Fruit fly (Drosophila melanogaster) whole organism, prepupa: ENCODE measurements around the gene Nep1.
A peak's percentile ranks its signal among the peaks of the same experiment; 100 is the strongest.

Experiments
- CG10631 ChIP-seq: fragments of 200-800 bp; sonication (Bioruptor generic); optimal IDR thresholded peaks from 2 replicates; lab custom pipeline; 2016; ENCODE audit warnings: missing biosample characterization, missing genetic modification characterization
- CG10669 ChIP-seq: fragments of 200-800 bp; sonication (Bioruptor generic); optimal IDR thresholded peaks from 3 replicates; lab custom pipeline; 2018; ENCODE audit warnings: missing biosample characterization, mild to moderate bottlenecking, missing genetic modification characterization, moderate library complexity
- CG11294 ChIP-seq: fragments of 200-800 bp; sonication (Bioruptor generic); IDR thresholded peaks from 2 replicates; pipeline ENCODE4 v1.3.6; 2022; ENCODE audit warnings: missing biosample characterization, missing genetic modification characterization
- CG15336 ChIP-seq: fragments of 200-800 bp; sonication (Bioruptor generic); IDR thresholded peaks from 2 replicates; pipeline ENCODE4 v1.3.6; 2022; ENCODE audit warnings: missing biosample characterization, missing genetic modification characterization
- CG1621 ChIP-seq: fragments of 200-800 bp; sonication (Bioruptor generic); optimal IDR thresholded peaks from 3 replicates; lab custom pipeline; 2018; ENCODE audit warnings: missing biosample characterization, mild to moderate bottlenecking, missing genetic modification characterization
- CG3032 ChIP-seq: fragments of 200-800 bp; optimal IDR thresholded peaks from 2 replicates; lab custom pipeline; 2019; ENCODE audit warnings: missing biosample characterization, mild to moderate bottlenecking, missing genetic modification characterization, moderate library complexity
- CG32006 ChIP-seq: fragments of 200-800 bp; sonication (Bioruptor generic); optimal IDR thresholded peaks from 3 replicates; lab custom pipeline; 2017; ENCODE audit warnings: missing biosample characterization, mild to moderate bottlenecking, missing genetic modification characterization
- CG34406 ChIP-seq: fragments of 200-800 bp; sonication (Bioruptor generic); optimal IDR thresholded peaks from 3 replicates; lab custom pipeline; 2016; ENCODE audit warnings: missing biosample characterization, missing genetic modification characterization
- CG4318 ChIP-seq: fragments of 200-800 bp; sonication (Bioruptor generic); optimal IDR thresholded peaks from 3 replicates; lab custom pipeline; 2017; ENCODE audit warnings: missing biosample characterization, mild to moderate bottlenecking, missing genetic modification characterization
- CG6276 ChIP-seq: fragments of 200-800 bp; sonication (Bioruptor generic); optimal IDR thresholded peaks from 2 replicates; lab custom pipeline; 2017; ENCODE audit warnings: missing biosample characterization, mild to moderate bottlenecking, missing genetic modification characterization
- CG6854 ChIP-seq: fragments of 200-800 bp; sonication (Bioruptor generic); optimal IDR thresholded peaks from 2 replicates; lab custom pipeline; 2017; ENCODE audit warnings: missing biosample characterization, mild to moderate bottlenecking, missing genetic modification characterization
- CG8119 ChIP-seq: fragments of 200-800 bp; sonication (Bioruptor generic); IDR thresholded peaks from 3 replicates; pipeline ENCODE4 v1.3.6; 2022; ENCODE audit warnings: missing biosample characterization, missing genetic modification characterization
- Eip78C ChIP-seq: fragments of 200-800 bp; sonication (Bioruptor generic); peaks from one replicate; lab custom pipeline; 2016; ENCODE audit warnings: missing biosample characterization, missing genetic modification characterization
- Eip93F ChIP-seq: fragments of 200-800 bp; sonication (Bioruptor generic); optimal IDR thresholded peaks from 2 replicates; lab custom pipeline; 2016; ENCODE audit warnings: missing biosample characterization, mild to moderate bottlenecking, missing genetic modification characterization
- Ets96B ChIP-seq: fragments of 200-800 bp; optimal IDR thresholded peaks from 2 replicates; lab custom pipeline; 2019; ENCODE audit warnings: missing biosample characterization, mild to moderate bottlenecking, missing genetic modification characterization, moderate library complexity
- Gug ChIP-seq: fragments of 200-800 bp; sonication (Bioruptor generic); IDR thresholded peaks from 2 replicates; pipeline ENCODE4 v1.3.6; 2022; ENCODE audit warnings: missing biosample characterization, missing genetic modification characterization
- Hr38 ChIP-seq: sonication (Bioruptor generic); optimal IDR thresholded peaks from 2 replicates; lab custom pipeline; 2016; ENCODE audit warnings: missing biosample characterization, missing genetic modification characterization
- Hr39 ChIP-seq: fragments of 200-800 bp; sonication (Bioruptor generic); optimal IDR thresholded peaks from 2 replicates; lab custom pipeline; 2016; ENCODE audit warnings: missing biosample characterization, missing genetic modification characterization
- Hr4 ChIP-seq: fragments of 200-800 bp; sonication (Bioruptor generic); optimal IDR thresholded peaks from 3 replicates; lab custom pipeline; 2016; ENCODE audit warnings: missing biosample characterization, missing genetic modification characterization
- Lpt ChIP-seq: fragments of 200-800 bp; sonication (Bioruptor generic); optimal IDR thresholded peaks from 3 replicates; lab custom pipeline; 2016; ENCODE audit warnings: missing biosample characterization, missing genetic modification characterization
- Met ChIP-seq: fragments of 200-800 bp; sonication (Bioruptor generic); optimal IDR thresholded peaks from 3 replicates; lab custom pipeline; 2016; ENCODE audit warnings: missing biosample characterization, missing genetic modification characterization
- OdsH ChIP-seq: fragments of 200-800 bp; sonication (Bioruptor generic); optimal IDR thresholded peaks from 3 replicates; lab custom pipeline; 2016; ENCODE audit warnings: missing biosample characterization, missing genetic modification characterization
- Smox ChIP-seq: fragments of 200-800 bp; sonication (Bioruptor generic); optimal IDR thresholded peaks from 3 replicates; lab custom pipeline; 2016; ENCODE audit warnings: missing biosample characterization, missing genetic modification characterization
- Sox102F ChIP-seq: fragments of 200-800 bp; sonication (Bioruptor generic); optimal IDR thresholded peaks from 2 replicates; lab custom pipeline; 2016; ENCODE audit warnings: missing biosample characterization, mild to moderate bottlenecking, missing genetic modification characterization
- Sox14 ChIP-seq: fragments of 200-800 bp; sonication (Bioruptor generic); optimal IDR thresholded peaks from 3 replicates; lab custom pipeline; 2016; ENCODE audit warnings: missing biosample characterization, missing genetic modification characterization
- acj6 ChIP-seq: fragments of 200-800 bp; sonication (Bioruptor generic); optimal IDR thresholded peaks from 3 replicates; lab custom pipeline; 2016; ENCODE audit warnings: missing biosample characterization, missing genetic modification characterization
- dac ChIP-seq: fragments of 200-800 bp; sonication (Bioruptor generic); optimal IDR thresholded peaks from 2 replicates; lab custom pipeline; 2017; ENCODE audit warnings: missing biosample characterization, mild to moderate bottlenecking, missing genetic modification characterization
- eg ChIP-seq: fragments of 200-800 bp; sonication (Bioruptor generic); IDR thresholded peaks from 3 replicates; pipeline ENCODE4 v1.3.6; 2022; ENCODE audit warnings: missing biosample characterization, missing genetic modification characterization
- esn ChIP-seq: fragments of 200-800 bp; sonication (Bioruptor generic); optimal IDR thresholded peaks from 2 replicates; lab custom pipeline; 2016; ENCODE audit warnings: missing biosample characterization, mild to moderate bottlenecking, missing genetic modification characterization, moderate library complexity
- fd59A ChIP-seq: fragments of 200-800 bp; sonication (Bioruptor generic); optimal IDR thresholded peaks from 2 replicates; lab custom pipeline; 2017; ENCODE audit warnings: missing biosample characterization, mild to moderate bottlenecking, missing genetic modification characterization, missing genetic modification reagents
- fkh ChIP-seq: fragments of 200-800 bp; sonication (Bioruptor generic); optimal IDR thresholded peaks from 3 replicates; lab custom pipeline; 2017; ENCODE audit warnings: missing biosample characterization, mild to moderate bottlenecking, missing genetic modification characterization, moderate library complexity
- lz ChIP-seq: fragments of 200-800 bp; sonication (Bioruptor generic); optimal IDR thresholded peaks from 3 replicates; lab custom pipeline; 2016; ENCODE audit warnings: missing biosample characterization, missing genetic modification characterization
- net ChIP-seq: fragments of 200-800 bp; sonication (Bioruptor generic); optimal IDR thresholded peaks from 3 replicates; lab custom pipeline; 2016; ENCODE audit warnings: missing biosample characterization, missing genetic modification characterization
- pdm3 ChIP-seq: fragments of 200-800 bp; sonication (Bioruptor generic); optimal IDR thresholded peaks from 3 replicates; lab custom pipeline; 2016; ENCODE audit warnings: missing biosample characterization, missing genetic modification characterization
- salr ChIP-seq, 2 experiments: fragments of 200-800 bp; sonication (Bioruptor generic); optimal IDR thresholded peaks; 3 replicates each; lab custom pipeline; 2016 to 2018; ENCODE audit warnings: missing biosample characterization in 2 of 2, missing genetic modification characterization in 2 of 2, mild to moderate bottlenecking in 1 of 2
- svp ChIP-seq: fragments of 200-800 bp; sonication (Bioruptor generic); peaks from one replicate; lab custom pipeline; 2016; ENCODE audit warnings: missing biosample characterization, missing genetic modification characterization
- topi ChIP-seq: fragments of 200-800 bp; sonication (Bioruptor generic); optimal IDR thresholded peaks from 3 replicates; lab custom pipeline; 2016; ENCODE audit warnings: missing biosample characterization, missing genetic modification characterization
- vri ChIP-seq: fragments of 200-800 bp; sonication (Bioruptor generic); optimal IDR thresholded peaks from 3 replicates; lab custom pipeline; 2016; ENCODE audit warnings: missing biosample characterization, mild to moderate bottlenecking, missing genetic modification characterization

The Nep1 gene

DNA sequence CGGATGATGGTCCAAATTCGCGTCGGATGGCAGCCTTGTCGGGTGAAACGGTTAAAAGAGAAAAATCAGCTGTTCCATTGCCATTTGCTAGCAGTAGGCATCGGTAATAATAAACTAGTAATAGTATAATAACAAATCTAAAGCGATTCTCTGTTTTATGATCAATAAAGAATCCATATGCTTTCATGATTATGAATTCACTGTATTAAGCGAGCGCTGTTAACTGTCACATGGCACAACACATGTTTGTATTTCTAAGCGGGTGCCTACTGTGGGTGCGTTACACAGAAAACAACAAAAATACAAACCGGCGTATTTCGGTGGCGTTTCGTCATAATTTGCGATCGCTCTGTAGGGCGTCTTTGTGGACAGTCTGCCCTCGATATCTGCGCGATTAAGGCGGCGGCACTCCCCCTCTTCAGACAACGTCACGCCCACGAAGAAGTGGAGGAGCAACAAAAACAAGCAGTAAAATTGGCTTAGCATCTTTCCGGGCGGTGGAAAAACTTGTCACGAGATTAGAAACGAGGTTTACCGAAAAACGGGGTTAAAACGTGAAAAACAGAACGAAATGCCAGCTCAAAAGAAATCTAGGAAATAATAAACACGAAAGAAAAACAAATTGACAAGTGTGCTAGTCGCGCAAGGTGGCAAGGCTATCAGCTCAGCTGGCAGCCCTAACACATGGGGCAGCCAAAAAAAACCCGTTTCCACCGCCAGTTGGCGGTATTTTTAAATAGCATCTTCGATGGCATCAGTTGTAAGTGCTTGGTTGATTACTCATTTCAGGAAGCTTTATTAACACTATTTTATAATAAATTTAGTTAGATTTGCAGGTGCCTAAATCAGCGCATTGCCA is at the start of gene Nep1, which contains the start of gene Mipp2 (continued):
- peak; percentile 46 for TF ChIP-seq Sox102F (GFP tag; lab: Kevin White, UChicago)
- peak; percentile 57 for TF ChIP-seq lz (GFP tag; lab: Kevin White, UChicago)
- TF ChIP-seq Met, result peak; percentile 64
- TF ChIP-seq CG3032, result peak; percentile 23
- peak; percentile 42 for TF ChIP-seq Hr39 (GFP tag; lab: Kevin White, UChicago)
- TF ChIP-seq Eip78C (GFP tag; lab: Kevin White, UChicago), result peak; percentile 87
- TF ChIP-seq Hr4 (GFP tag; lab: Kevin White, UChicago), result peak; percentile 71
- peak; percentile 20 for TF ChIP-seq fkh (GFP tag; lab: Kevin White, UChicago)
- TF ChIP-seq net (GFP tag; lab: Kevin White, UChicago), result peak; percentile 14
- no peak for TF ChIP-seq fd59A (GFP tag; lab: Kevin White, UChicago)

DNA sequence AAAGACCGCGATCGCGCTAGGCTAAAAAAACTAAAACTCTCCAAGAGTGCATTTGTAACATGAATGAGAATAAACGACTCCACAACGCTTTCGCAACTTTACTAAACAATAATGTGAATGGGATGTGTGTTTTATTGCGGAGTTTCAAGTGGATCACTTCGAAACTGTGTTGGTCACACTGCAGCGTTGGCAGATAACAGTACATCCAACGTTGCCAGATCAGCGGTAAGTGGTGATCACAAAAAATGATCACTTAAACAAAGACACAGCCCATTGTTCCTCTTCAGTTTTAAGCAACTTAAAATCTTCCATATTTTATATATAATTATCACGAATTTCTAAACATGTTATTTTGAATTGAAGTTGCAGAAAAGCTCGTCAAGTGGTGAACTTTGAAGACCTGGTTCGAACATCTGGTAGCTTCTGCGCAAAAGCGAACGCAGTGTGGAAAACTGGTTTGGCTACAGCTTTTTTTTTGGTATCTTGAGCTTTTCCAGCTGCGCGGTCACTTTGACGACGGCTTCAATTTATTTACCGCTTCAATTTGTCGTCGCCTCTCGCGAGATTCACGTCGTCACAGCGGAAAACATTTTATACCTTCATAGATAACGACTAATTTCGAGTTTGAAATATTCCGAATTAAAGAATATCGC is 40.6 kb upstream of the Nep1 start, which contains the start of gene CG5921:
Gene CG5921, plus strand, starts transcription at position 547 of the 653 bp plus-strand sequence.
- peak; percentile 13 for TF ChIP-seq Sox102F (GFP tag; lab: Kevin White, UChicago)
- no peak for TF ChIP-seq fkh (GFP tag; lab: Kevin White, UChicago)
- no peak for TF ChIP-seq CG32006
- no peak for TF ChIP-seq CG34406 (GFP tag; lab: Kevin White, UChicago)
- peak; percentile 68 for TF ChIP-seq Eip78C (GFP tag; lab: Kevin White, UChicago)
- TF ChIP-seq CG6854 (GFP tag; lab: Kevin White, UChicago), result no peak
- TF ChIP-seq esn (GFP tag; lab: Kevin White, UChicago), result peak; percentile 16
- peak; percentile 43 for TF ChIP-seq svp (GFP tag; lab: Kevin White, UChicago)
- peak; percentile 29 for TF ChIP-seq Smox (GFP tag; lab: Kevin White, UChicago)

DNA sequence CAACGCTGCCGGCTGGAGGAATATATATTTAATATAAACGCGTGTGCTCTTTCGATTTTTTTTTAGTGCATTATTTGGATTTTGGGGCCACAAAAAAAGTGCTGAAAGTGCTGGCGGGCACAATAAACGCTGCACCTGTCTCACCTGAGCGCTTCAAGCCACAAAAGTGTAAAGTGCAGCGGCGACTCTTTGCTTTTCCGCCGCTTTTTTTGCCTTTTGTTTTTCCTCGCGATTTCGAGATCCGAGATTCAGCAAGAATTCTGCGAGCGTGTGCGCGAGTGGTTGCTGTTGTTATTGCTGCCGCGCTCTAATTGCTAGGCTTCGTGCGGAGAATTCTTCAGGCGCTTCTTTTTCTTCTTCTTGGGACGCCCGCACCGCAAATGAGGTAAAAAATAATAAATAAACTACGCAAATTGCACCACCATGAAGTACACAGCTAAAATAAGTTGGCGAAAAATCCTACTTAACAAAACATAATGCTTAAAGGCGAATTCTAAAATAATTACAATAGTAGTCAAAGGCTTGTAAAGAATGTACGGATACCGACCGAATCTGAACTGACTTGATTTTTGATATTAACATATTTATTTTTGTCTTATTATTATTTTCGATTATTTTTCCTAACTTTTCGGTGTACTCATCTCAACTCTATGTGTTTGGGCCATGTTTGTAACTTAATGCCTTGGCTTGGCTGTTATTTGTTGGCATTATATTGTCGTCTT is 39.9 kb upstream of the Nep1 start:
- no peak for TF ChIP-seq Hr39 (GFP tag; lab: Kevin White, UChicago)
- no peak for TF ChIP-seq CG34406 (GFP tag; lab: Kevin White, UChicago)
- peak; percentile 66; the same call in 1 of the 2 replicates for TF ChIP-seq CG15336 (GFP tag; lab: Robert Waterston, UW)
- peak; percentile 9 for TF ChIP-seq pdm3 (GFP tag; lab: Kevin White, UChicago)
- peak; percentile 0 for TF ChIP-seq Ets96B (tag; lab: Kevin White, UChicago)
- no peak for TF ChIP-seq fd59A (GFP tag; lab: Kevin White, UChicago)
- peak; percentile 4 for TF ChIP-seq OdsH
- TF ChIP-seq svp (GFP tag; lab: Kevin White, UChicago), result peak; percentile 1
- TF ChIP-seq eg (GFP tag; lab: Robert Waterston, UW), result peak; percentile 53; the same call in 2 of the 3 replicates
- TF ChIP-seq CG32006, result peak; percentile 37

DNA sequence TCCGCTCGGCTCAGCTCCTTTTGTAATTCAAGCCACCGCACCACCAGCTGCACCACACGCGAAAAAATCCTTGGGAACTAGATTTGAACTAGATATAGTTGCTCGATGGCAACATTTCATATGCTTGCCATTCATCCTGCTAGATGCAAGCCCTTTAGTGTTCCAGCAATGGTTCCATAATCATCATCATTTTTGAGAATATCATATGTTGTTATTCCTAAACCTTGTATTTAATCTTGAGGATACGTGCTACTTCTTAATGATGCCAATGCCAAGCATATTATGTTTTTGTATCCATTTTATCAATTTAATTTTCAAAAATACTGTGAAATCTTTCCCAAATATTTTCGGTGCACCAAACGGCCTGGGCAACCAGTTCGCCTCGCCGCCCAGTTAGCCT is 38.1 kb upstream of the Nep1 start:
- TF ChIP-seq dac (GFP tag; lab: Kevin White, UChicago), result no peak
- TF ChIP-seq CG8119 (GFP tag; lab: Robert Waterston, UW), result peak; percentile 76; the same call in 2 of the 3 replicates
- TF ChIP-seq CG3032, result no peak
- no peak for TF ChIP-seq CG10669
- TF ChIP-seq OdsH, result peak; percentile 11
- no peak for TF ChIP-seq Eip93F (GFP tag; lab: Kevin White, UChicago)
- peak; percentile 35; the same call in 1 of the 2 replicates for TF ChIP-seq Gug (GFP tag; lab: Robert Waterston, UW)
- peak; percentile 71 for TF ChIP-seq CG32006
- peak; percentile 66 for TF ChIP-seq CG15336 (GFP tag; lab: Robert Waterston, UW)
- TF ChIP-seq Hr4 (GFP tag; lab: Kevin White, UChicago), result peak; percentile 63
- TF ChIP-seq Sox102F (GFP tag; lab: Kevin White, UChicago), result no peak
- peak; percentile 25 for TF ChIP-seq acj6
- TF ChIP-seq Hr38, result no peak
- TF ChIP-seq fkh (GFP tag; lab: Kevin White, UChicago), result no peak
- no peak for TF ChIP-seq Sox14 (GFP tag; lab: Kevin White, UChicago)
- no peak for TF ChIP-seq topi (GFP tag; lab: Kevin White, UChicago)
- no peak for TF ChIP-seq CG10631 (GFP tag; lab: Kevin White, UChicago)
- peak; percentile 61 for TF ChIP-seq CG6276 (GFP tag; lab: Kevin White, UChicago)
- TF ChIP-seq CG4318 (GFP tag; lab: Kevin White, UChicago), result peak; percentile 18
- no peak for TF ChIP-seq esn (GFP tag; lab: Kevin White, UChicago)
- TF ChIP-seq Lpt (GFP tag; lab: Kevin White, UChicago), result peak; percentile 25
- TF ChIP-seq net (GFP tag; lab: Kevin White, UChicago), result peak; percentile 38
- peak in 1 of 2 experiments; percentile 28 for TF ChIP-seq salr (GFP tag; optimal IDR thresholded peaks at IDR 0.05; lab: Kevin White, UChicago)
- no peak for TF ChIP-seq CG1621
- peak; percentile 19 for TF ChIP-seq Eip78C (GFP tag; lab: Kevin White, UChicago)
- TF ChIP-seq CG11294, result no peak
- TF ChIP-seq vri (GFP tag; lab: Kevin White, UChicago), result no peak
- TF ChIP-seq Smox (GFP tag; lab: Kevin White, UChicago), result no peak
